Worm (Caenorhabditis elegans): ENCODE measurements around the gene insc-1.

DNA sequence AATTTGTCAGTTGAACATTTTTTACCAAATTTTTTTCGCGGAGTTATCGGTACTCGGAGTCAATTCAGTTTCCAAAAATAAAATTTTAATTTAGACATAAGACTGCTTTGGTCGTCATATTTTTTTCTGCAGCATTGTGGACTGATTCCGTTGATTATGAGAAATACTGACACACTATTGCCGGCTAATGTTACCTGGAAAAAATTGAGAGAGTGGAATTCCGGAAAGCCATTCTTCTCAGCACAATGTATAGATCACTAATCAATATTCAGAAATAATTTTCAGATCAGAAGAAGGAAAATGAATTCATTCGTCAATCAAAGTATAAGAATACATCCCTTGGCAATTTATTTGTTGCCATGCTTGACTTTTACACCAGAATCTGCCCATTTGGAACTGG is 20.3 kb downstream of the insc-1 start, which contains the start of gene C07D10.6:
- TF ChIP-seq gmeb-1 (tag; optimal IDR thresholded peaks at IDR 0.05): no peak
- no peak for TF ChIP-seq elt-3 (tag; optimal IDR thresholded peaks at IDR 0.05)
- TF ChIP-seq ama-1 (optimal IDR thresholded peaks at IDR 0.05): no peak
- TF ChIP-seq snpc-4 (tag; optimal IDR thresholded peaks at IDR 0.05): no peak
- no peak for TF ChIP-seq fos-1 (tag; optimal IDR thresholded peaks at IDR 0.05)
- no peak for TF ChIP-seq ceh-16 (tag; optimal IDR thresholded peaks at IDR 0.05)
- TF ChIP-seq mdl-1 (tag; optimal IDR thresholded peaks at IDR 0.05): no peak
- TF ChIP-seq lin-13 (GFP tag; optimal IDR thresholded peaks at IDR 0.05): no peak
- no peak for TF ChIP-seq ceh-82 (tag; optimal IDR thresholded peaks at IDR 0.05)
- TF ChIP-seq nhr-6 (tag; optimal IDR thresholded peaks at IDR 0.05): no peak

Measured in whole organism, L2 larva.